Fruit fly (Drosophila melanogaster) whole organism: Measurements from ENCODE around the gene Pdss2.

ENCODE experiments used
- CG8478 ChIP-seq: fragments of >200 bp; optimal IDR thresholded peaks from 2 replicates; lab custom pipeline; 2018; ENCODE audit warnings: inconsistent platforms
- Dll ChIP-seq: fragments of >200 bp; optimal IDR thresholded peaks from 2 replicates; lab custom pipeline; 2017
- EcR ChIP-seq, 2 experiments: fragments of >200 bp; optimal IDR thresholded peaks; 2 replicates each; lab custom pipeline; 2017; ENCODE audit warnings: missing biosample characterization in 2 of 2, missing genetic modification characterization in 2 of 2, missing genetic modification reagents in 2 of 2
- pan ChIP-seq: fragments of >200 bp; optimal IDR thresholded peaks from 2 replicates; lab custom pipeline; 2017
- psq ChIP-seq: fragments of >200 bp; optimal IDR thresholded peaks from 2 replicates; lab custom pipeline; 2017
- usp ChIP-seq: fragments of >200 bp; optimal IDR thresholded peaks from 2 replicates; lab custom pipeline; 2017; ENCODE audit warnings: missing biosample characterization, missing genetic modification characterization, mixed read lengths

Pdss2 gene

DNA sequence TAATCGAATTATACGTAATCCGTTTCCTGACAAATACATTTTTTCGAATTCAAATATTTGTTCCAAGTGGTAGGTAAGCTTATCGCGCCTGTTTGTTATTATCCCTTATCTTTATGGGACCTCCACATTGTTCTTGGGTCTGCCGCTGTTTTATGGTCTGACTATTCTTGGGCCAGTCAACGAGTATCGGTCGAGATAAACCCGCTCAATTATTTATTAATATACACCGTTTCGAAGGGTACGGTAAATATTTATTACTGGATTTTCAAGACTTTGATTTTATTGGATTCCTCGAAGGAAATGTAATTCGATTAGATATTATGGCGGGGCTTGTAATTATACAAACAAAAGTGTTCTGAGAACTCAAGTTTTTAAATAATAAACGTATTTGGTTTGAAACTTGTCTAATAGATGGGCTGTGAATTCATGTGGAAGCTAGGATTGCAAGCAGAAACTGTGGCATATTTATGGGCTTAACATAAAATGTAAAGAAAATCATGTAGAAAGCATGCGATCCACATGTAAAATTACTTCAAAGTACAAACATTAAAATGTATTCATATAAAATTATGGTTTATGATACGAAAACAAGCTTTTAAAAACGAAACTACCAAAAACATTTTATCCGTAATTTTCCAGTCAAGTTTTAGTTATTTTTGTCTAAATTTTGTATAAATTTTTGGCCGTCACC, 37.6 kb downstream of the Pdss2 start, which contains the start of gene CG43072:
TSS of gene CG43072 (plus strand) at position 641 of the 691 bp plus-strand sequence.
- TF ChIP-seq EcR (GFP tag; optimal IDR thresholded peaks at IDR 0.05; lab: Kevin White, UChicago) (no peak), usp (GFP tag; lab: Kevin White, UChicago) (no peak), pan (lab: Kevin White, UChicago) (no peak), psq (lab: Kevin White, UChicago) (no peak), CG8478 (lab: Kevin White, UChicago) (no peak), Dll (no peak)

DNA sequence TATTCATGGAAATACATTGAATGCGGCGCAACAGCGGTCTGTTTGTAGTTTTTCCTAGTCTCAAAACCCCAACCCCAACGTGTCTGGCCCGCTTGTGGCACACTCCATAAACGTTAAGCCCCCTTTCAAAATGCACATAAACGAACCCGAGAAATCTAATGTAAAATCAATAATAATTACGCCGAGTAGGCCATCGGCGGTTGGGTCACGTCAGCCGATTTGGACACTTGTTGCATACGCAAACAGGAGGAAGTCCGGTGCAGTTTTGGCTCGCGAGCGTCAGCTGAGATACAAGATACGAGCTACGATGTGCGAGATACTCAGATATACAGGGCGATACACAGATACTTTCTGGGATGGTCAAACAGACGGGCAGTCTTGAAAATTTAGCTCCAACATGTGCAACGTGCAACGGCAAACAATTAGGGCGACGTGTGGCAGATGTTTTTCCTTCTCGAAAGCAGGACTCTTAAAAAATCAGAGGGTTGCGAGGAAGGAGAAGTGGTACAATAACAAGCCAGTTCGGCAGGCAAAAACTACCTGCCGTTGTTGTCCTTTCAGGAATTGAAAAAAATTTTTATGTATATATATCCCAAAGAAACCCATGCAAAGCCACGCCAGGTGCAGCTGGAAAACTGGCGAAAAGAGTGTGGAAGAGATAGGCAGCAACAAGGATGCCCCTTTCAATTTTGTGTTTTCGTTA, 38.6 kb downstream of the Pdss2 start:
- TF ChIP-seq EcR (GFP tag; optimal IDR thresholded peaks at IDR 0.05; lab: Kevin White, UChicago): no peak
- TF ChIP-seq usp (GFP tag; lab: Kevin White, UChicago): no peak
- TF ChIP-seq CG8478 (lab: Kevin White, UChicago): no peak
- TF ChIP-seq Dll: no peak
- TF ChIP-seq pan (lab: Kevin White, UChicago): no peak
- no peak for TF ChIP-seq psq (lab: Kevin White, UChicago)

DNA sequence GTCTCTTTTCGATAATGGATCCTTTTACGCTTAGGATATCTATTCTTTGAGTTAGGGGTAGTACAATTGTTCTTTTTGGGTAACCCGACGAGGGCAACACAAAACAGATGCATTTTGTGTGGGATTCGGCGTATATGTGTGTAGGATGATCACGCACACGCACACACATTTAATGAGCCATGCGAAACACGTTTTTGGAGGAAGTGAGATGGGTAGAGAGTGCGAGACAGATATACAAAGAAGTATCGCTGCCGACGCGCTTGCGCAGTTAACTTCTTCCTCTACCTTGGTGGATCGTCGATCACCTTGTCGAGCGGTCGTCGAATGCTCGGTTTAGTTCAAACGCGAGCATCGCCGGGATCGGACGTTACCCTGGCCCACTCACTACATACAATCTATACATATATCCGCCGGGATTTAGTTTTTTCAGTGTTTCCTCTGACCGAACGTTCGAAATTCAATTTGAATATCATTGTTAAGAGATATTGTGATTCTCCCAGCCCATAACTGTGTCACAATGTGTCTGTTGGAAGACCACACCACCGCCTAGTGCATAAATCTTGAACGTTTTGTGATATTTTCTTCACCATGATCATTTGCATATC, 39.9 kb downstream of the Pdss2 start:
- TF ChIP-seq psq (lab: Kevin White, UChicago) (no peak), usp (GFP tag; lab: Kevin White, UChicago) (no peak), CG8478 (lab: Kevin White, UChicago) (no peak), Dll (no peak), EcR (GFP tag; optimal IDR thresholded peaks at IDR 0.05; lab: Kevin White, UChicago) (no peak), pan (lab: Kevin White, UChicago) (no peak)

DNA sequence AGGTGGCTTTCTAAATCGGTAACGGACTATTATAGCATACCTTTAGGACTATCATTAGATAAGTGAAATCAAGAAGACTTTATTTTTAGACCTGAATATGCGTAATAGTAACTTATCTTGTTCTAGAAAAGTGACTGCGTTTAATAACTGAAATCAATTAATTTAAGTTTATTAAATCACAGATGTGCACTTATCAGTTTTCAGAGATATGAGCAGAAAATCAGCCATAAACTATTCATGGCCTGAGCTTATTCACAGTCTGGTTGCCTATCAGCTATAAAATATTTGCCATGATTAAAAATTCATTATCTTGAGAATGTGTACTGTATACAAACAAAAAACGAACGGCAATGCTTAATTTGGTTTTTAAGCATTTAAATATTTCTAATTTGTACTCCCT, 41.7 kb downstream of the Pdss2 start:
- TF ChIP-seq pan (lab: Kevin White, UChicago) (no peak), CG8478 (lab: Kevin White, UChicago) (no peak)

DNA sequence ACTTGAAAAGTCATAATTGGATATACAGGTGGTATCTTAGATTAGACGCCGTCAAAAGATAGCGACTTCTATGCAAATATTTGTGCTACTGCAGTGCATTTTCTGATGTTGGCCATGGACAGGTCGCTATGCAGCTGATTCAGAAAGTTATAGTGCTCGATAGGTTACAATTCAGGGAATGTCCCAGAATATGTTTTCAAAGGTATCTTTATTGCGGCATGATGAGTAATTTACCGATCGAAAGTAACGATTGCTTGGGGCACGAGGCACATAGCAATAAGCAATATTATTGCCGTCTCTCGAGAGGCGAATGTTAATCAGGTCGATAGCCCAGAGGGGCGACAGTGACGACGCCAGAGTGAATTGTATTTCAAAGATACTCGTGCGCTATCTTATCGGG, 42.3 kb downstream of the Pdss2 start:
- TF ChIP-seq usp (GFP tag; lab: Kevin White, UChicago) (no peak), CG8478 (lab: Kevin White, UChicago) (no peak), psq (lab: Kevin White, UChicago) (no peak), Dll (no peak), EcR (GFP tag; optimal IDR thresholded peaks at IDR 0.05; lab: Kevin White, UChicago) (no peak), pan (lab: Kevin White, UChicago) (no peak)
